Worm (Caenorhabditis elegans): ENCODE measurements around the gene Y38F1A.4.

DNA sequence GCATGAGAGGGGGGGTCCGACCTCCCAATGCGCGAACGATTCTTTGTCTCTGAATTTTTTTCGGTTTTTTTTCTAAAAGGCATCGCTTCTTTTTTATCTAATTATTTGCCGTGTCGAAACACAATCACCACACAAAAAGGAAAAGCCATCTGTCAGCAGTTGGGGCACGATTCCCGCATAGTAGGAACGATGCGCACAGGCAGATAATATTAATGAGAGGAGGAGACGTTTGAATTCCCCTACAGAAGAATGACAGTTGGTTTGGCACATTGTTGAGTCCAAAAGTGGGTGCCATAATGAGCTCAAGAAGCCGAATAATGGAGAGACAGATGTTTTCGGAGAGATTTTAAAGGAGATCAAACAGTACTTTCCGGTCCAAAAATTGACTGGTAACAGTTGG lies 15.2 kb upstream of the Y38F1A.4 start:
- TF ChIP-seq nhr-232 (tag; optimal IDR thresholded peaks at IDR 0.05) (no peak), ceh-34 (tag; optimal IDR thresholded peaks at IDR 0.05) (no peak), ttx-3 (tag; optimal IDR thresholded peaks at IDR 0.05) (no peak), eyg-1 (tag; optimal IDR thresholded peaks at IDR 0.05) (no peak)

All from whole organism, late embryonic.